In genomic region chr3L:15923352-15923751, dm6 we compare ENCODE assay signal across 1 fruit fly cellular context.
TF ChIP-seq lines count a peak whose summit lies in the region.

No protein-coding gene starts in this region.

TF ChIP-seq in whole organism, embryonic, 481 proteins besides CTCF, POLR2A, EP300 and RAD21 (continued from another document and continues in another):
- TF ChIP-seq Abd-B (GFP tag; optimal IDR thresholded peaks at IDR 0.05; lab: Kevin White, UChicago) = peak; percentile 1
- TF ChIP-seq ase (GFP tag; IDR thresholded peaks at IDR 0.05; lab: Robert Waterston, UW) = no peak
- no peak for TF ChIP-seq insv (GFP tag; optimal IDR thresholded peaks at IDR 0.05; lab: Kevin White, UChicago)
- no peak for TF ChIP-seq ci (GFP tag; IDR thresholded peaks at IDR 0.05; lab: Robert Waterston, UW)
- no peak for TF ChIP-seq CG2202 (tag; optimal IDR thresholded peaks at IDR 0.05; lab: Kevin White, UChicago)
- TF ChIP-seq onecut (GFP tag; IDR thresholded peaks at IDR 0.05; lab: Robert Waterston, UW) = no peak
- TF ChIP-seq CG12236 (GFP tag; optimal IDR thresholded peaks at IDR 0.05; lab: Kevin White, UChicago) = no peak
- no peak for TF ChIP-seq Dip2 (GFP tag; IDR thresholded peaks at IDR 0.05; lab: Robert Waterston, UW)
- no peak for TF ChIP-seq Myb (GFP tag; optimal IDR thresholded peaks at IDR 0.05; lab: Kevin White, UChicago)
- no peak for TF ChIP-seq CG8765 (GFP tag; IDR thresholded peaks at IDR 0.05; lab: Robert Waterston, UW)
- peak; percentile 14 for TF ChIP-seq CG14710 (tag; optimal IDR thresholded peaks at IDR 0.05; lab: Kevin White, UChicago)
- TF ChIP-seq mam (GFP tag; optimal IDR thresholded peaks at IDR 0.05; lab: Kevin White, UChicago) = peak; percentile 1
- no peak for TF ChIP-seq peb (GFP tag; IDR thresholded peaks at IDR 0.05; lab: Robert Waterston, UW)
- no peak for TF ChIP-seq CG7372 (GFP tag; IDR thresholded peaks at IDR 0.05; lab: Robert Waterston, UW)
- peak in 1 of 2 experiments; percentile 60 for TF ChIP-seq bsh (GFP tag; optimal IDR thresholded peaks at IDR 0.05; lab: Kevin White, UChicago)
- no peak for TF ChIP-seq CG14441 (GFP tag; IDR thresholded peaks at IDR 0.05; lab: Robert Waterston, UW)
- TF ChIP-seq CG32772 (GFP tag; IDR thresholded peaks at IDR 0.05; lab: Robert Waterston, UW) = 0 out of 2 replicates have a peak, but pooled peaks have one; percentile 21
- no peak for TF ChIP-seq hbn (GFP tag; IDR thresholded peaks at IDR 0.05; lab: Robert Waterston, UW; ENCODE audit: partially characterized antibody)
- peak; percentile 31; the same call in 1 of the 2 replicates for TF ChIP-seq CG3847 (GFP tag; IDR thresholded peaks at IDR 0.05; lab: Robert Waterston, UW)
- TF ChIP-seq hkb (optimal IDR thresholded peaks at IDR 0.05; lab: Kevin White, UChicago) = no peak
- peak; percentile 55 for TF ChIP-seq hkb (GFP tag; IDR thresholded peaks at IDR 0.05; lab: Robert Waterston, UW)
- no peak for TF ChIP-seq Hmx (GFP tag; optimal IDR thresholded peaks at IDR 0.05; lab: Kevin White, UChicago)
- no peak for TF ChIP-seq CG14965 (GFP tag; optimal IDR thresholded peaks at IDR 0.05; lab: Kevin White, UChicago; ENCODE audit: borderline replicate concordance)
- TF ChIP-seq lab (GFP tag; optimal IDR thresholded peaks at IDR 0.05; lab: Kevin White, UChicago) = peak; percentile 65
- no peak for TF ChIP-seq Ets97D (GFP tag; optimal IDR thresholded peaks at IDR 0.05; lab: Kevin White, UChicago)
- no peak for TF ChIP-seq Sry-δ (GFP tag; optimal IDR thresholded peaks at IDR 0.05; lab: Kevin White, UChicago)
- peak; percentile 31 for TF ChIP-seq CG12299 (tag; optimal IDR thresholded peaks at IDR 0.05; lab: Kevin White, UChicago)
- no peak for TF ChIP-seq ac (GFP tag; optimal IDR thresholded peaks at IDR 0.05; lab: Kevin White, UChicago)
- TF ChIP-seq schlank (tag; optimal IDR thresholded peaks at IDR 0.05; lab: Kevin White, UChicago) = no peak
- TF ChIP-seq CG6272 (GFP tag; IDR thresholded peaks at IDR 0.05; lab: Robert Waterston, UW) = no peak
- TF ChIP-seq ems (GFP tag; optimal IDR thresholded peaks at IDR 0.05; lab: Kevin White, UChicago) = no peak
- no peak for TF ChIP-seq dan (GFP tag; IDR thresholded peaks at IDR 0.05; lab: Robert Waterston, UW)
- TF ChIP-seq CG13123 (GFP tag; optimal IDR thresholded peaks at IDR 0.05; lab: Kevin White, UChicago) = no peak
- peak; percentile 73 for TF ChIP-seq CG11504 (tag; optimal IDR thresholded peaks at IDR 0.05; lab: Kevin White, UChicago)
- no peak for TF ChIP-seq CG1647 (GFP tag; optimal IDR thresholded peaks at IDR 0.05; lab: Kevin White, UChicago)
- TF ChIP-seq GATAe (GFP tag; conservative IDR thresholded peaks at IDR 0.05; lab: Robert Waterston, UW) = no peak
- TF ChIP-seq pzg (GFP tag; optimal IDR thresholded peaks at IDR 0.05; lab: Kevin White, UChicago) = no peak
- no peak for TF ChIP-seq CG31224 (GFP tag; IDR thresholded peaks at IDR 0.05; lab: Robert Waterston, UW)
- no peak for TF ChIP-seq kah (GFP tag; optimal IDR thresholded peaks at IDR 0.05; lab: Kevin White, UChicago)
- peak; percentile 76 for TF ChIP-seq CG18599 (GFP tag; optimal IDR thresholded peaks at IDR 0.05; lab: Kevin White, UChicago)
- peak in 1 of 2 experiments; percentile 61 for TF ChIP-seq Hr51 (GFP tag; optimal IDR thresholded peaks at IDR 0.05; lab: Kevin White, UChicago)
- TF ChIP-seq D (optimal IDR thresholded peaks at IDR 0.05; lab: Kevin White, UChicago) = no peak
- peak; percentile 21 for TF ChIP-seq D (GFP tag; optimal IDR thresholded peaks at IDR 0.05; lab: Kevin White, UChicago)
- peak; percentile 65 for TF ChIP-seq slbo (GFP tag; IDR thresholded peaks at IDR 0.05; lab: Robert Waterston, UW)
- no peak for TF ChIP-seq CG11398 (GFP tag; optimal IDR thresholded peaks at IDR 0.05; lab: Kevin White, UChicago)
- TF ChIP-seq CG2712 (tag; optimal IDR thresholded peaks at IDR 0.05; lab: Kevin White, UChicago) = peak; percentile 59
- TF ChIP-seq CG2120 (GFP tag; optimal IDR thresholded peaks at IDR 0.05; lab: Kevin White, UChicago) = peak; percentile 60
- peak; percentile 1 for TF ChIP-seq tin (GFP tag; optimal IDR thresholded peaks at IDR 0.05; lab: Kevin White, UChicago)
- TF ChIP-seq Dbx (GFP tag; IDR thresholded peaks at IDR 0.05; lab: Robert Waterston, UW) = no peak
- TF ChIP-seq vfl (GFP tag; optimal IDR thresholded peaks at IDR 0.05; lab: Kevin White, UChicago) = no peak
- TF ChIP-seq CG2678 (tag; optimal IDR thresholded peaks at IDR 0.05; lab: Kevin White, UChicago) = peak; percentile 72
- no peak for TF ChIP-seq CG11247 (GFP tag; IDR thresholded peaks at IDR 0.05; lab: Robert Waterston, UW)
- TF ChIP-seq Deaf1 (tag; optimal IDR thresholded peaks at IDR 0.05; lab: Kevin White, UChicago) = peak; percentile 26
- no peak for TF ChIP-seq CG12769 (tag; optimal IDR thresholded peaks at IDR 0.05; lab: Kevin White, UChicago)
- TF ChIP-seq Stat92E (GFP tag; optimal IDR thresholded peaks at IDR 0.05; lab: Kevin White, UChicago) = no peak
- TF ChIP-seq Med (GFP tag; lab: Kevin White, UChicago) = no peak
- TF ChIP-seq vnd (GFP tag; IDR thresholded peaks at IDR 0.05; lab: Robert Waterston, UW; ENCODE audit: partially characterized antibody) = no peak
- no peak for TF ChIP-seq CkIIα-i1 (GFP tag; IDR thresholded peaks at IDR 0.05; lab: Robert Waterston, UW)
- TF ChIP-seq CG13424 (tag; optimal IDR thresholded peaks at IDR 0.05; lab: Kevin White, UChicago) = peak; percentile 53
- peak; percentile 47 for TF ChIP-seq Sox102F (GFP tag; optimal IDR thresholded peaks at IDR 0.05; lab: Kevin White, UChicago)
- TF ChIP-seq CG6689 (GFP tag; IDR thresholded peaks at IDR 0.05; lab: Robert Waterston, UW) = peak; percentile 33; the same call in 1 of the 2 replicates
- TF ChIP-seq crol (GFP tag; IDR thresholded peaks at IDR 0.05; lab: Robert Waterston, UW) = no peak
- no peak for TF ChIP-seq MBD-R2 (GFP tag; IDR thresholded peaks at IDR 0.05; lab: Robert Waterston, UW)
- no peak for TF ChIP-seq crc (GFP tag; optimal IDR thresholded peaks at IDR 0.05; lab: Kevin White, UChicago)
- TF ChIP-seq dati (GFP tag; IDR thresholded peaks at IDR 0.05; lab: Robert Waterston, UW) = no peak
- no peak for TF ChIP-seq Xbp1 (GFP tag; optimal IDR thresholded peaks at IDR 0.05; lab: Kevin White, UChicago)
- no peak for TF ChIP-seq CG30431 (GFP tag; optimal IDR thresholded peaks at IDR 0.05; lab: Kevin White, UChicago)
- TF ChIP-seq BEAF-32 (GFP tag; optimal IDR thresholded peaks at IDR 0.05; lab: Kevin White, UChicago) = no peak
- peak; percentile 48; the same call in 1 of the 3 replicates for TF ChIP-seq dysf (GFP tag; IDR thresholded peaks at IDR 0.05; lab: Robert Waterston, UW)
- peak; percentile 31 for TF ChIP-seq cwo (GFP tag; optimal IDR thresholded peaks at IDR 0.05; lab: Kevin White, UChicago)
- peak; percentile 26 for TF ChIP-seq Ssrp (tag; optimal IDR thresholded peaks at IDR 0.05; lab: Kevin White, UChicago)
- no peak for TF ChIP-seq CG34224 (GFP tag; IDR thresholded peaks at IDR 0.05; lab: Robert Waterston, UW; ENCODE audit: partially characterized antibody)
- TF ChIP-seq Hr78 (GFP tag; optimal IDR thresholded peaks at IDR 0.05; lab: Kevin White, UChicago) = no peak
- peak; percentile 71 for TF ChIP-seq row (GFP tag; IDR thresholded peaks at IDR 0.05; lab: Robert Waterston, UW)
- peak; percentile 55 for TF ChIP-seq Fer3 (tag; optimal IDR thresholded peaks at IDR 0.05; lab: Kevin White, UChicago)
- TF ChIP-seq CG3163 (GFP tag; optimal IDR thresholded peaks at IDR 0.05; lab: Kevin White, UChicago) = no peak
- no peak for TF ChIP-seq Opbp (GFP tag; IDR thresholded peaks at IDR 0.05; lab: Robert Waterston, UW; ENCODE audit: partially characterized antibody)
- no peak for TF ChIP-seq sim (GFP tag; IDR thresholded peaks at IDR 0.05; lab: Robert Waterston, UW)
- TF ChIP-seq eyg (GFP tag; optimal IDR thresholded peaks at IDR 0.05; lab: Kevin White, UChicago) = no peak
- TF ChIP-seq Sry-β (GFP tag; optimal IDR thresholded peaks at IDR 0.05; lab: Kevin White, UChicago) = no peak
- no peak for TF ChIP-seq ap (GFP tag; IDR thresholded peaks at IDR 0.05; lab: Robert Waterston, UW)
- no peak for TF ChIP-seq YL-1 (GFP tag; optimal IDR thresholded peaks at IDR 0.05; lab: Kevin White, UChicago)
- TF ChIP-seq CG13894 (tag; optimal IDR thresholded peaks at IDR 0.05; lab: Kevin White, UChicago) = peak; percentile 35
- no peak for TF ChIP-seq Bteb2 (GFP tag; optimal IDR thresholded peaks at IDR 0.05; lab: Kevin White, UChicago)
- TF ChIP-seq lilli (GFP tag; optimal IDR thresholded peaks at IDR 0.05; lab: Kevin White, UChicago) = peak; percentile 29
- no peak; the same call in 1 of the 2 replicates for TF ChIP-seq CG17328 (GFP tag; IDR thresholded peaks at IDR 0.05; lab: Robert Waterston, UW)
- no peak for TF ChIP-seq CG15073 (GFP tag; optimal IDR thresholded peaks at IDR 0.05; lab: Kevin White, UChicago)
- TF ChIP-seq Jarid2 (GFP tag; optimal IDR thresholded peaks at IDR 0.05; lab: Kevin White, UChicago) = no peak
- no peak for TF ChIP-seq trem (tag; optimal IDR thresholded peaks at IDR 0.05; lab: Kevin White, UChicago)
- TF ChIP-seq CG3065 (GFP tag; optimal IDR thresholded peaks at IDR 0.05; lab: Kevin White, UChicago) = no peak
- TF ChIP-seq psq (GFP tag; optimal IDR thresholded peaks at IDR 0.05; lab: Kevin White, UChicago) = no peak
- TF ChIP-seq gem (tag; optimal IDR thresholded peaks at IDR 0.05; lab: Kevin White, UChicago) = peak; percentile 68
- no peak for TF ChIP-seq CG10366 (GFP tag; IDR thresholded peaks at IDR 0.05; lab: Robert Waterston, UW)
- no peak for TF ChIP-seq twi (tag; optimal IDR thresholded peaks at IDR 0.05; lab: Kevin White, UChicago)
- no peak for TF ChIP-seq Pdp1 (GFP tag; optimal IDR thresholded peaks at IDR 0.05; lab: Kevin White, UChicago)
- TF ChIP-seq CG12391 (tag; optimal IDR thresholded peaks at IDR 0.05; lab: Kevin White, UChicago) = peak; percentile 54
- TF ChIP-seq D19B (GFP tag; optimal IDR thresholded peaks at IDR 0.05; lab: Kevin White, UChicago) = no peak
- 0 out of 3 replicates have a peak, but pooled peaks have one; percentile 30 for TF ChIP-seq C15 (GFP tag; IDR thresholded peaks at IDR 0.05; lab: Robert Waterston, UW)
- no peak for TF ChIP-seq ewg (GFP tag; optimal IDR thresholded peaks at IDR 0.05; lab: Kevin White, UChicago)
- TF ChIP-seq CG3995 (GFP tag; optimal IDR thresholded peaks at IDR 0.05; lab: Kevin White, UChicago) = no peak
- TF ChIP-seq br (optimal IDR thresholded peaks at IDR 0.05; lab: Kevin White, UChicago) = no peak
- no peak for TF ChIP-seq Mrtf (GFP tag; IDR thresholded peaks at IDR 0.05; lab: Robert Waterston, UW)
- no peak for TF ChIP-seq Atf-2 (GFP tag; optimal IDR thresholded peaks at IDR 0.05; lab: Kevin White, UChicago)
- peak; percentile 45 for TF ChIP-seq sisA (GFP tag; IDR thresholded peaks at IDR 0.05; lab: Robert Waterston, UW)
- TF ChIP-seq Rfx (GFP tag; IDR thresholded peaks at IDR 0.05; lab: Robert Waterston, UW) = peak; percentile 38
- no peak for TF ChIP-seq tll (GFP tag; optimal IDR thresholded peaks at IDR 0.05; lab: Kevin White, UChicago)
- TF ChIP-seq CG17612 (GFP tag; IDR thresholded peaks at IDR 0.05; lab: Robert Waterston, UW) = no peak
- TF ChIP-seq prd (optimal IDR thresholded peaks at IDR 0.05; lab: Kevin White, UChicago) = no peak
- TF ChIP-seq prd (GFP tag; IDR thresholded peaks at IDR 0.05; lab: Robert Waterston, UW) = peak; percentile 43; the same call in 1 of the 3 replicates
- no peak for TF ChIP-seq sna (GFP tag; IDR thresholded peaks at IDR 0.05; lab: Robert Waterston, UW; ENCODE audit: partially characterized antibody)
- no peak for TF ChIP-seq CG12071 (GFP tag; optimal IDR thresholded peaks at IDR 0.05; lab: Kevin White, UChicago)
- TF ChIP-seq CG31365 (tag; optimal IDR thresholded peaks at IDR 0.05; lab: Kevin White, UChicago) = no peak
- no peak for TF ChIP-seq pita (GFP tag; optimal IDR thresholded peaks at IDR 0.05; lab: Kevin White, UChicago)
- TF ChIP-seq gfzf (GFP tag; optimal IDR thresholded peaks at IDR 0.05; lab: Kevin White, UChicago) = no peak
- TF ChIP-seq al (GFP tag; IDR thresholded peaks at IDR 0.05; lab: Robert Waterston, UW) = no peak
- TF ChIP-seq oc (tag; optimal IDR thresholded peaks at IDR 0.05; lab: Kevin White, UChicago) = no peak
- no peak for TF ChIP-seq BtbVII (GFP tag; optimal IDR thresholded peaks at IDR 0.05; lab: Kevin White, UChicago)
- TF ChIP-seq trh (GFP tag; optimal IDR thresholded peaks at IDR 0.05; lab: Kevin White, UChicago) = no peak
- TF ChIP-seq CG13624 (GFP tag; optimal IDR thresholded peaks at IDR 0.05; lab: Kevin White, UChicago) = no peak
- no peak for TF ChIP-seq CG5180 (GFP tag; optimal IDR thresholded peaks at IDR 0.05; lab: Kevin White, UChicago)
- TF ChIP-seq shn (GFP tag; optimal IDR thresholded peaks at IDR 0.05; lab: Kevin White, UChicago) = no peak
- TF ChIP-seq Hr3 (GFP tag; optimal IDR thresholded peaks at IDR 0.05; lab: Kevin White, UChicago) = no peak
- TF ChIP-seq Antp (GFP tag; optimal IDR thresholded peaks at IDR 0.05; lab: Kevin White, UChicago) = no peak
- peak; percentile 8 for TF ChIP-seq Nf-YB (GFP tag; optimal IDR thresholded peaks at IDR 0.05; lab: Kevin White, UChicago)
- TF ChIP-seq CG11085 (GFP tag; IDR thresholded peaks at IDR 0.05; lab: Robert Waterston, UW) = no peak
- no peak for TF ChIP-seq zf30C (GFP tag; optimal IDR thresholded peaks at IDR 0.05; lab: Kevin White, UChicago)
- TF ChIP-seq CG17385 (GFP tag; optimal IDR thresholded peaks at IDR 0.05; lab: Kevin White, UChicago) = peak; percentile 36
- TF ChIP-seq HLHmδ (GFP tag; optimal IDR thresholded peaks at IDR 0.05; lab: Kevin White, UChicago) = no peak
- TF ChIP-seq CG11696 (GFP tag; IDR thresholded peaks at IDR 0.05; lab: Robert Waterston, UW) = no peak
- no peak for TF ChIP-seq CG3838 (GFP tag; optimal IDR thresholded peaks at IDR 0.05; lab: Kevin White, UChicago)
- TF ChIP-seq CG7745 (tag; optimal IDR thresholded peaks at IDR 0.05; lab: Kevin White, UChicago) = no peak
- TF ChIP-seq Gug (GFP tag; IDR thresholded peaks at IDR 0.05; lab: Robert Waterston, UW) = no peak
- no peak for TF ChIP-seq Poxn (GFP tag; IDR thresholded peaks at IDR 0.05; lab: Robert Waterston, UW)
- TF ChIP-seq Mad (GFP tag; optimal IDR thresholded peaks at IDR 0.05; lab: Kevin White, UChicago) = no peak
- TF ChIP-seq CG30403 (GFP tag; optimal IDR thresholded peaks at IDR 0.05; lab: Kevin White, UChicago) = peak; percentile 41
- TF ChIP-seq stc (GFP tag; IDR thresholded peaks at IDR 0.05; lab: Robert Waterston, UW) = peak; percentile 53; the same call in 1 of the 2 replicates
- no peak for TF ChIP-seq CG8944 (GFP tag; optimal IDR thresholded peaks at IDR 0.05; lab: Kevin White, UChicago)
- peak; percentile 18 for TF ChIP-seq CG1602 (GFP tag; optimal IDR thresholded peaks at IDR 0.05; lab: Kevin White, UChicago)
